Fruit fly (Drosophila melanogaster) whole organism: ENCODE results near the gene Had1.

Experiments
- CG8478 ChIP-seq: fragments of >200 bp; optimal IDR thresholded peaks from 2 replicates; lab custom pipeline; 2018; ENCODE audit warnings: inconsistent platforms
- Dll ChIP-seq: fragments of >200 bp; optimal IDR thresholded peaks from 2 replicates; lab custom pipeline; 2017
- psq ChIP-seq: fragments of >200 bp; optimal IDR thresholded peaks from 2 replicates; lab custom pipeline; 2017
- usp ChIP-seq: fragments of >200 bp; optimal IDR thresholded peaks from 2 replicates; lab custom pipeline; 2017; ENCODE audit warnings: missing biosample characterization, missing genetic modification characterization, mixed read lengths

DNA sequence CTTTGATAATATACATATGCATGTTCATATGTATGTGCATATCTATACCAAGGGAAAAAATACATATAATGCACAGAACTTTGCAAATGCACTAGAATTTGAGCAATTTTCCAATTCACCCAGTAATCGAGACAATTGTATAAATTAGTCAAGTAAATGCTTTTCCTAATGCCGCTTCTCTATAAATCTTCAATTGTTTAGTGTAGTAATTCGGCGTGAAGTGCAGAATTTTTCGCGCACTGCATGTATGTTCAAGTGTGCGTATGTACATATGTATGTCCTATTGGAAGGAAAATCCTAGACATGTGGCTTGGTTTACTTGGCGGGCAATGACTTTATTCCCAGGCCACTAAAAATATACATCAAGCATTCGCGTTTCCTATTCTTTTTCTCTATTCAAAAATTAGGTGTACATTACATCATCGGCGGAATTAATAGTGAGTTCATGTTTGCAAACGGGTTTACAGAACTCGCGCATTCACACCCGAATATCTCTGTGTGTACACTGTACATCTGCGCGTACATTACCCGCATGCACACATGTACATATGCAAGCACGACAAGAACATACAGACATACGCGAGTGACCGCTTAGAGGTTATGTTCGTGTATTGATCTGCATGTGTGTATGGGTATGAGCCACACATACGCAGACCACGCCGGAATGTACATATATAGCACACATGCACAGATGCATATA lies 10.5 kb upstream of the Had1 start:
- TF ChIP-seq Dll (lab: Kevin White, UChicago), result no peak
- no peak for TF ChIP-seq psq (lab: Kevin White, UChicago)
- no peak for TF ChIP-seq CG8478 (lab: Kevin White, UChicago)
- no peak for TF ChIP-seq usp (GFP tag; lab: Kevin White, UChicago)
